Worm (Caenorhabditis elegans) whole organism, mixed stage, embryonic: ENCODE data around the gene cca-1.

Experiments used
- M03D4.4 ChIP-seq: sonication (generic microtip); optimal IDR thresholded peaks from 2 replicates; lab custom pipeline; 2017; ENCODE audit warnings: mild to moderate bottlenecking, missing genetic modification characterization, missing compliant biosample characterization
- bed-3 ChIP-seq: fragments of 200-800 bp; sonication (Bioruptor generic); optimal IDR thresholded peaks from 3 replicates; lab custom pipeline; 2018; ENCODE audit warnings: mild to moderate bottlenecking, missing genetic modification characterization, moderate library complexity, missing compliant biosample characterization
- blmp-1 ChIP-seq: fragments of 150-350 bp; optimal IDR thresholded peaks from 2 replicates; lab custom pipeline; 2014; ENCODE audit warnings: missing biosample characterization, missing genetic modification characterization
- ceh-39 ChIP-seq: fragments of 150-350 bp; optimal IDR thresholded peaks from 2 replicates; lab custom pipeline; 2014; ENCODE audit warnings: missing biosample characterization, missing genetic modification characterization
- ceh-43 ChIP-seq: fragments of 200-800 bp; sonication (Bioruptor generic); optimal IDR thresholded peaks from 2 replicates; lab custom pipeline; 2018; ENCODE audit warnings: mild to moderate bottlenecking, missing genetic modification characterization, moderate library complexity, missing compliant biosample characterization
- ces-1 ChIP-seq: fragments of 150-350 bp; optimal IDR thresholded peaks from 2 replicates; lab custom pipeline; 2014; ENCODE audit warnings: missing biosample characterization, missing genetic modification reagents, missing genetic modification characterization
- cnd-1 ChIP-seq: fragments of 200-800 bp; sonication (Bioruptor generic); optimal IDR thresholded peaks from 2 replicates; lab custom pipeline; 2018; ENCODE audit warnings: mild to moderate bottlenecking, missing genetic modification characterization, missing compliant biosample characterization
- drap-1 ChIP-seq: fragments of 200-800 bp; sonication (Bioruptor generic); optimal IDR thresholded peaks from 3 replicates; lab custom pipeline; 2018; ENCODE audit warnings: mild to moderate bottlenecking, missing genetic modification characterization, missing compliant biosample characterization
- elt-1 ChIP-seq: sonication (generic microtip); optimal IDR thresholded peaks from 2 replicates; lab custom pipeline; 2017; ENCODE audit warnings: missing genetic modification characterization, mild to moderate bottlenecking, missing compliant biosample characterization, antibody characterized with exemption, moderate library complexity, borderline replicate concordance; ENCODE audit not compliant: insufficient read depth
- flh-1 ChIP-seq: fragments of 200-800 bp; sonication (Bioruptor generic); optimal IDR thresholded peaks from 2 replicates; lab custom pipeline; 2018; ENCODE audit warnings: mild to moderate bottlenecking, missing genetic modification characterization, moderate library complexity, missing compliant biosample characterization
- ham-2 ChIP-seq: fragments of 200-800 bp; sonication (Bioruptor generic); optimal IDR thresholded peaks from 2 replicates; lab custom pipeline; 2018; ENCODE audit warnings: mild to moderate bottlenecking, missing genetic modification characterization, missing compliant biosample characterization
- hlh-1 ChIP-seq: fragments of 150-350 bp; optimal IDR thresholded peaks from 2 replicates; lab custom pipeline; 2014; ENCODE audit warnings: missing biosample characterization, missing genetic modification reagents, missing genetic modification characterization
- lin-13 ChIP-seq: fragments of 150-350 bp; optimal IDR thresholded peaks from 2 replicates; lab custom pipeline; 2014; ENCODE audit warnings: missing biosample characterization, missing genetic modification characterization
- lin-32 ChIP-seq: fragments of 200-800 bp; sonication (Bioruptor generic); optimal IDR thresholded peaks from 2 replicates; lab custom pipeline; 2018; ENCODE audit warnings: mild to moderate bottlenecking, missing genetic modification characterization, missing compliant biosample characterization
- lsy-2 ChIP-seq: fragments of 150-350 bp; optimal IDR thresholded peaks from 2 replicates; lab custom pipeline; 2014; ENCODE audit warnings: missing biosample characterization, missing genetic modification characterization
- mab-5 ChIP-seq: fragments of 150-350 bp; optimal IDR thresholded peaks from 2 replicates; lab custom pipeline; 2014; ENCODE audit warnings: missing biosample characterization, missing genetic modification characterization
- mep-1 ChIP-seq: fragments of 150-350 bp; optimal IDR thresholded peaks from 2 replicates; lab custom pipeline; 2017; ENCODE audit warnings: missing biosample characterization, missing genetic modification reagents, missing genetic modification characterization, inconsistent platforms
- mls-2 ChIP-seq: sonication (generic microtip); optimal IDR thresholded peaks from 2 replicates; lab custom pipeline; 2016; ENCODE audit warnings: mild to moderate bottlenecking, missing genetic modification characterization, moderate library complexity, missing compliant biosample characterization
- nhr-12 ChIP-seq: fragments of 150-350 bp; optimal IDR thresholded peaks from 2 replicates; lab custom pipeline; 2014; ENCODE audit warnings: missing biosample characterization, missing genetic modification characterization
- nhr-2 ChIP-seq: fragments of 150-350 bp; optimal IDR thresholded peaks from 2 replicates; lab custom pipeline; 2014; ENCODE audit warnings: missing biosample characterization, missing genetic modification characterization
- nhr-237 ChIP-seq: fragments of 150-350 bp; optimal IDR thresholded peaks from 2 replicates; lab custom pipeline; 2014; ENCODE audit warnings: missing biosample characterization, missing genetic modification characterization
- nhr-76 ChIP-seq: sonication (generic microtip); optimal IDR thresholded peaks from 2 replicates; lab custom pipeline; 2017; ENCODE audit warnings: missing biosample characterization, missing genetic modification characterization
- pha-4 ChIP-seq: fragments of 150-350 bp; optimal IDR thresholded peaks from 2 replicates; lab custom pipeline; 2018; ENCODE audit warnings: missing biosample characterization, missing genetic modification reagents, missing genetic modification characterization
- sem-2 ChIP-seq: fragments of 200-800 bp; sonication (Bioruptor generic); optimal IDR thresholded peaks from 2 replicates; lab custom pipeline; 2018; ENCODE audit warnings: mild to moderate bottlenecking, missing genetic modification characterization, missing compliant biosample characterization
- snpc-4 ChIP-seq: fragments of 150-350 bp; optimal IDR thresholded peaks from 2 replicates; lab custom pipeline; 2014; ENCODE audit warnings: missing biosample characterization, missing genetic modification characterization
- sptf-1 ChIP-seq: sonication (generic microtip); optimal IDR thresholded peaks from 2 replicates; lab custom pipeline; 2017; ENCODE audit warnings: mild to moderate bottlenecking, missing genetic modification characterization, moderate library complexity, missing compliant biosample characterization
- tbx-8 ChIP-seq: fragments of 200-800 bp; sonication (Bioruptor generic); optimal IDR thresholded peaks from 2 replicates; lab custom pipeline; 2018; ENCODE audit warnings: mild to moderate bottlenecking, missing genetic modification characterization, moderate library complexity, missing compliant biosample characterization
- unc-120 ChIP-seq: sonication (generic microtip); optimal IDR thresholded peaks from 2 replicates; lab custom pipeline; 2017; ENCODE audit warnings: missing genetic modification characterization, missing compliant biosample characterization; ENCODE audit not compliant: poor library complexity, severe bottlenecking
- unc-62 ChIP-seq: fragments of 150-350 bp; optimal IDR thresholded peaks from 2 replicates; lab custom pipeline; 2014; ENCODE audit warnings: missing biosample characterization, missing genetic modification reagents, missing genetic modification characterization
- zip-8 ChIP-seq: fragments of 150-350 bp; optimal IDR thresholded peaks from 2 replicates; lab custom pipeline; 2014; ENCODE audit warnings: missing biosample characterization, missing genetic modification characterization
- ztf-11 ChIP-seq: fragments of 150-350 bp; optimal IDR thresholded peaks from 2 replicates; lab custom pipeline; 2014; ENCODE audit warnings: missing biosample characterization, missing genetic modification characterization

cca-1 gene

ce11 chrX:7913830-7914229 lies 38.1 kb upstream of the cca-1 start, which contains the start of gene C39D10.7:
TSS of gene C39D10.7 (minus strand) at chrX:7913930.
- no peak for TF ChIP-seq mep-1 (tag; lab: Kevin White, UChicago)
- TF ChIP-seq elt-1 (tag; lab: Kevin White, UChicago) = no peak
- TF ChIP-seq ceh-43 (GFP tag; lab: Kevin White, UChicago) = no peak
- no peak for TF ChIP-seq unc-62
- TF ChIP-seq bed-3 (GFP tag; lab: Kevin White, UChicago) = no peak
- TF ChIP-seq flh-1 (GFP tag; lab: Kevin White, UChicago) = no peak
- no peak for TF ChIP-seq lsy-2 (tag; lab: Kevin White, UChicago)
- no peak for TF ChIP-seq ztf-11 (tag; lab: Kevin White, UChicago)
- no peak for TF ChIP-seq tbx-8 (GFP tag; lab: Kevin White, UChicago)
- no peak for TF ChIP-seq M03D4.4
- no peak for TF ChIP-seq unc-120 (tag; lab: Kevin White, UChicago)
- no peak for TF ChIP-seq lin-32 (GFP tag; lab: Kevin White, UChicago)
- no peak for TF ChIP-seq drap-1 (GFP tag; lab: Kevin White, UChicago)
- no peak for TF ChIP-seq ham-2 (GFP tag; lab: Kevin White, UChicago)
- TF ChIP-seq, all 35 proteins: peak for 0

- TF ChIP-seq unc-62 = no peak
- TF ChIP-seq mep-1 (tag; lab: Kevin White, UChicago) = no peak
- no peak for TF ChIP-seq M03D4.4
- TF ChIP-seq bed-3 (GFP tag; lab: Kevin White, UChicago) = no peak
- TF ChIP-seq nhr-2 (tag; lab: Kevin White, UChicago) = no peak
- no peak for TF ChIP-seq sptf-1
- no peak for TF ChIP-seq blmp-1 (tag; lab: Kevin White, UChicago)
- TF ChIP-seq cnd-1 (tag; lab: Kevin White, UChicago) = no peak
- no peak for TF ChIP-seq sem-2
- no peak for TF ChIP-seq mab-5
- TF ChIP-seq lin-13 (tag; lab: Kevin White, UChicago) = no peak
- TF ChIP-seq zip-8 (tag; lab: Kevin White, UChicago) = no peak
- TF ChIP-seq hlh-1 (tag; lab: Kevin White, UChicago) = no peak
- TF ChIP-seq pha-4 (tag; lab: Kevin White, UChicago) = no peak
- no peak for TF ChIP-seq nhr-76 (tag; lab: Kevin White, UChicago)
- no peak for TF ChIP-seq elt-1 (tag; lab: Kevin White, UChicago)
- no peak for TF ChIP-seq mls-2
- TF ChIP-seq unc-120 (tag; lab: Kevin White, UChicago) = no peak
- TF ChIP-seq ces-1 (GFP tag; lab: Kevin White, UChicago) = no peak
- TF ChIP-seq, all 35 proteins: peak for 0
Measured at ce11 chrX:7906430-7907014, 30.8 kb upstream of the cca-1 start, which contains the start of gene C39D10.1. TSS of gene C39D10.1 (plus strand) at chrX:7906964.

ce11 chrX:7902976-7903375 lies 27.2 kb upstream of the cca-1 start, which contains the start of gene C39D10.11:
TSS of gene C39D10.11 (plus strand) at chrX:7903276.
- TF ChIP-seq lsy-2 (tag; lab: Kevin White, UChicago) (no peak), lin-13 (tag; lab: Kevin White, UChicago) (no peak), tbx-8 (GFP tag; lab: Kevin White, UChicago) (no peak), sptf-1 (no peak)

- no peak for TF ChIP-seq lin-13 (tag; lab: Kevin White, UChicago)
- TF ChIP-seq nhr-12 (tag; lab: Kevin White, UChicago) = no peak
- TF ChIP-seq, all 35 proteins: peak for 0
Measured at ce11 chrX:7901840-7902239, 26.1 kb upstream of the cca-1 start.

- TF ChIP-seq elt-1 (tag; lab: Kevin White, UChicago) = no peak
- no peak for TF ChIP-seq nhr-2 (tag; lab: Kevin White, UChicago)
- TF ChIP-seq flh-1 (GFP tag; lab: Kevin White, UChicago) = no peak
- TF ChIP-seq snpc-4 (tag; lab: Kevin White, UChicago) = no peak
- TF ChIP-seq ces-1 (GFP tag; lab: Kevin White, UChicago) = no peak
- no peak for TF ChIP-seq nhr-237 (tag; lab: Kevin White, UChicago)
- TF ChIP-seq lsy-2 (tag; lab: Kevin White, UChicago) = no peak
- no peak for TF ChIP-seq hlh-1 (tag; lab: Kevin White, UChicago)
- TF ChIP-seq ceh-39 (tag; lab: Kevin White, UChicago) = no peak
- no peak for TF ChIP-seq mls-2
- no peak for TF ChIP-seq tbx-8 (GFP tag; lab: Kevin White, UChicago)
Measured at ce11 chrX:7900180-7900579, 24.4 kb upstream of the cca-1 start.
